Fruit fly (Drosophila melanogaster) whole organism, prepupa: Measurements from ENCODE around the gene karr.
A peak's percentile ranks its signal among the peaks of the same experiment; 100 is the strongest.

ENCODE experiments used
- Blimp-1 ChIP-seq: fragments of 200-800 bp; sonication (Bioruptor generic); optimal IDR thresholded peaks from 3 replicates; lab custom pipeline; 2017; ENCODE audit warnings: missing biosample characterization, missing genetic modification characterization, mild to moderate bottlenecking, moderate library complexity, missing genetic modification reagents
- CG10669 ChIP-seq: fragments of 200-800 bp; sonication (Bioruptor generic); optimal IDR thresholded peaks from 3 replicates; lab custom pipeline; 2018; ENCODE audit warnings: missing biosample characterization, mild to moderate bottlenecking, missing genetic modification characterization, moderate library complexity
- CG11762 ChIP-seq: fragments of 200-800 bp; sonication (Bioruptor generic); optimal IDR thresholded peaks from 3 replicates; lab custom pipeline; 2016; ENCODE audit warnings: missing biosample characterization, missing genetic modification characterization; ENCODE audit not compliant: insufficient read depth
- CG15336 ChIP-seq: fragments of 200-800 bp; sonication (Bioruptor generic); IDR thresholded peaks from 2 replicates; pipeline ENCODE4 v1.3.6; 2022; ENCODE audit warnings: missing biosample characterization, missing genetic modification characterization
- CG32006 ChIP-seq: fragments of 200-800 bp; sonication (Bioruptor generic); optimal IDR thresholded peaks from 3 replicates; lab custom pipeline; 2017; ENCODE audit warnings: missing biosample characterization, mild to moderate bottlenecking, missing genetic modification characterization
- CG34406 ChIP-seq: fragments of 200-800 bp; sonication (Bioruptor generic); optimal IDR thresholded peaks from 3 replicates; lab custom pipeline; 2016; ENCODE audit warnings: missing biosample characterization, missing genetic modification characterization
- CG3919 ChIP-seq: fragments of 200-800 bp; sonication (Bioruptor generic); optimal IDR thresholded peaks from 3 replicates; lab custom pipeline; 2016; ENCODE audit warnings: missing biosample characterization, missing genetic modification characterization
- CG6276 ChIP-seq: fragments of 200-800 bp; sonication (Bioruptor generic); optimal IDR thresholded peaks from 2 replicates; lab custom pipeline; 2017; ENCODE audit warnings: missing biosample characterization, mild to moderate bottlenecking, missing genetic modification characterization
- CG6792 ChIP-seq: fragments of 200-800 bp; sonication (Bioruptor generic); optimal IDR thresholded peaks from 3 replicates; lab custom pipeline; 2016; ENCODE audit warnings: missing biosample characterization, missing genetic modification characterization
- CG6808 ChIP-seq: fragments of 200-800 bp; sonication (Bioruptor generic); optimal IDR thresholded peaks from 3 replicates; lab custom pipeline; 2017; ENCODE audit warnings: missing biosample characterization, missing genetic modification characterization, mild to moderate bottlenecking, moderate library complexity, missing genetic modification reagents
- CG8319 ChIP-seq: fragments of 200-800 bp; sonication (Bioruptor generic); optimal IDR thresholded peaks from 3 replicates; lab custom pipeline; 2016; ENCODE audit warnings: missing biosample characterization, missing genetic modification characterization
- CG8632 ChIP-seq: fragments of 200-800 bp; sonication (Bioruptor generic); optimal IDR thresholded peaks from 3 replicates; lab custom pipeline; 2016; ENCODE audit warnings: missing biosample characterization, missing genetic modification characterization
- Eip75B ChIP-seq: fragments of 200-800 bp; sonication (Bioruptor generic); optimal IDR thresholded peaks from 3 replicates; lab custom pipeline; 2016; ENCODE audit warnings: missing biosample characterization, missing genetic modification characterization
- Eip78C ChIP-seq: fragments of 200-800 bp; sonication (Bioruptor generic); peaks from one replicate; lab custom pipeline; 2016; ENCODE audit warnings: missing biosample characterization, missing genetic modification characterization
- Eip93F ChIP-seq: fragments of 200-800 bp; sonication (Bioruptor generic); optimal IDR thresholded peaks from 2 replicates; lab custom pipeline; 2016; ENCODE audit warnings: missing biosample characterization, mild to moderate bottlenecking, missing genetic modification characterization
- Ets21C ChIP-seq: fragments of 200-800 bp; sonication (Bioruptor generic); optimal IDR thresholded peaks from 3 replicates; lab custom pipeline; 2016; ENCODE audit warnings: missing biosample characterization, missing genetic modification characterization
- Ets96B ChIP-seq: fragments of 200-800 bp; optimal IDR thresholded peaks from 2 replicates; lab custom pipeline; 2019; ENCODE audit warnings: missing biosample characterization, mild to moderate bottlenecking, missing genetic modification characterization, moderate library complexity
- Hr39 ChIP-seq: fragments of 200-800 bp; sonication (Bioruptor generic); optimal IDR thresholded peaks from 2 replicates; lab custom pipeline; 2016; ENCODE audit warnings: missing biosample characterization, missing genetic modification characterization
- Hr4 ChIP-seq: fragments of 200-800 bp; sonication (Bioruptor generic); optimal IDR thresholded peaks from 3 replicates; lab custom pipeline; 2016; ENCODE audit warnings: missing biosample characterization, missing genetic modification characterization
- OdsH ChIP-seq: fragments of 200-800 bp; sonication (Bioruptor generic); optimal IDR thresholded peaks from 3 replicates; lab custom pipeline; 2016; ENCODE audit warnings: missing biosample characterization, missing genetic modification characterization
- Smox ChIP-seq: fragments of 200-800 bp; sonication (Bioruptor generic); optimal IDR thresholded peaks from 3 replicates; lab custom pipeline; 2016; ENCODE audit warnings: missing biosample characterization, missing genetic modification characterization
- Sox102F ChIP-seq: fragments of 200-800 bp; sonication (Bioruptor generic); optimal IDR thresholded peaks from 2 replicates; lab custom pipeline; 2016; ENCODE audit warnings: missing biosample characterization, mild to moderate bottlenecking, missing genetic modification characterization
- Sox15 ChIP-seq: fragments of 200-800 bp; sonication (Bioruptor generic); optimal IDR thresholded peaks from 3 replicates; lab custom pipeline; 2016; ENCODE audit warnings: missing biosample characterization, missing genetic modification characterization
- achi ChIP-seq: fragments of 200-800 bp; sonication (Bioruptor generic); optimal IDR thresholded peaks from 3 replicates; lab custom pipeline; 2016; ENCODE audit warnings: missing biosample characterization, missing genetic modification characterization
- cyc ChIP-seq: fragments of 200-800 bp; sonication (Bioruptor generic); optimal IDR thresholded peaks from 3 replicates; lab custom pipeline; 2016; ENCODE audit warnings: missing biosample characterization, missing genetic modification characterization
- dac ChIP-seq: fragments of 200-800 bp; sonication (Bioruptor generic); optimal IDR thresholded peaks from 2 replicates; lab custom pipeline; 2017; ENCODE audit warnings: missing biosample characterization, mild to moderate bottlenecking, missing genetic modification characterization
- eg ChIP-seq: fragments of 200-800 bp; sonication (Bioruptor generic); IDR thresholded peaks from 3 replicates; pipeline ENCODE4 v1.3.6; 2022; ENCODE audit warnings: missing biosample characterization, missing genetic modification characterization
- lz ChIP-seq: fragments of 200-800 bp; sonication (Bioruptor generic); optimal IDR thresholded peaks from 3 replicates; lab custom pipeline; 2016; ENCODE audit warnings: missing biosample characterization, missing genetic modification characterization
- net ChIP-seq: fragments of 200-800 bp; sonication (Bioruptor generic); optimal IDR thresholded peaks from 3 replicates; lab custom pipeline; 2016; ENCODE audit warnings: missing biosample characterization, missing genetic modification characterization
- pdm3 ChIP-seq: fragments of 200-800 bp; sonication (Bioruptor generic); optimal IDR thresholded peaks from 3 replicates; lab custom pipeline; 2016; ENCODE audit warnings: missing biosample characterization, missing genetic modification characterization
- salr ChIP-seq, 2 experiments: fragments of 200-800 bp; sonication (Bioruptor generic); optimal IDR thresholded peaks; 3 replicates each; lab custom pipeline; 2016 to 2018; ENCODE audit warnings: missing biosample characterization in 2 of 2, missing genetic modification characterization in 2 of 2, mild to moderate bottlenecking in 1 of 2
- spab ChIP-seq: fragments of 200-800 bp; sonication (Bioruptor generic); optimal IDR thresholded peaks from 2 replicates; lab custom pipeline; 2017; ENCODE audit warnings: missing biosample characterization, mild to moderate bottlenecking, missing genetic modification characterization, missing genetic modification reagents
- ss ChIP-seq, 2 experiments: fragments of 200-800 bp; sonication (Bioruptor generic); optimal IDR thresholded peaks; 2 replicates in 1 of 2; 3 replicates in 1 of 2; lab custom pipeline; 2017 to 2018; ENCODE audit warnings: mild to moderate bottlenecking in 2 of 2, missing biosample characterization in 2 of 2, missing genetic modification characterization in 2 of 2, moderate library complexity in 1 of 2
- svp ChIP-seq: fragments of 200-800 bp; sonication (Bioruptor generic); peaks from one replicate; lab custom pipeline; 2016; ENCODE audit warnings: missing biosample characterization, missing genetic modification characterization
- topi ChIP-seq: fragments of 200-800 bp; sonication (Bioruptor generic); optimal IDR thresholded peaks from 3 replicates; lab custom pipeline; 2016; ENCODE audit warnings: missing biosample characterization, missing genetic modification characterization
- vri ChIP-seq: fragments of 200-800 bp; sonication (Bioruptor generic); optimal IDR thresholded peaks from 3 replicates; lab custom pipeline; 2016; ENCODE audit warnings: missing biosample characterization, mild to moderate bottlenecking, missing genetic modification characterization

Gene karr

dm6 chrX:20158943-20159385, 48.6 kb upstream of the karr start (continued):
- TF ChIP-seq Smox (GFP tag; lab: Kevin White, UChicago), result no peak
- TF ChIP-seq Ets21C (GFP tag; lab: Kevin White, UChicago), result no peak
- TF ChIP-seq Sox102F, result no peak
- TF ChIP-seq Eip75B (GFP tag; lab: Kevin White, UChicago), result peak; percentile 28
- TF ChIP-seq OdsH (GFP tag; lab: Kevin White, UChicago), result no peak
- no peak for TF ChIP-seq achi (GFP tag; lab: Kevin White, UChicago)
- no peak for TF ChIP-seq spab (GFP tag; lab: Kevin White, UChicago)
- TF ChIP-seq CG15336 (GFP tag; lab: Robert Waterston, UW), result peak; percentile 43; the same call in 1 of the 2 replicates
- TF ChIP-seq Sox15 (GFP tag; lab: Kevin White, UChicago), result no peak
- TF ChIP-seq Eip78C (GFP tag; lab: Kevin White, UChicago), result peak; percentile 52
- TF ChIP-seq eg (GFP tag; lab: Robert Waterston, UW), result peak; percentile 75
- no peak for TF ChIP-seq lz (GFP tag; lab: Kevin White, UChicago)
- TF ChIP-seq topi (GFP tag; lab: Kevin White, UChicago), result peak; percentile 46
- TF ChIP-seq ss (GFP tag; optimal IDR thresholded peaks at IDR 0.05; lab: Kevin White, UChicago), result peak; percentile 38 to 70
- peak; percentile 63 for TF ChIP-seq vri (GFP tag; lab: Kevin White, UChicago)
- TF ChIP-seq Eip93F, result no peak
- peak; percentile 16 for TF ChIP-seq Blimp-1 (GFP tag; lab: Kevin White, UChicago)
- no peak for TF ChIP-seq cyc (GFP tag; lab: Kevin White, UChicago)
- TF ChIP-seq CG6808 (GFP tag; lab: Kevin White, UChicago), result peak; percentile 18
- no peak for TF ChIP-seq Hr39
- no peak for TF ChIP-seq CG11762
- TF ChIP-seq pdm3 (GFP tag; lab: Kevin White, UChicago), result no peak
- TF ChIP-seq Ets96B, result peak; percentile 29
- TF ChIP-seq net (GFP tag; lab: Kevin White, UChicago), result peak; percentile 26
- TF ChIP-seq salr (GFP tag; optimal IDR thresholded peaks at IDR 0.05; lab: Kevin White, UChicago), result peak in 1 of 2 experiments; percentile 16

dm6 chrX:20158491-20158890, 48.1 kb upstream of the karr start:
- TF ChIP-seq CG34406 (GFP tag; lab: Kevin White, UChicago), result no peak
- TF ChIP-seq CG6808 (GFP tag; lab: Kevin White, UChicago), result no peak
- TF ChIP-seq CG8632 (GFP tag; lab: Kevin White, UChicago), result no peak
- no peak for TF ChIP-seq CG3919
- TF ChIP-seq Hr4 (GFP tag; lab: Kevin White, UChicago), result no peak
- TF ChIP-seq CG8319 (GFP tag; lab: Kevin White, UChicago), result no peak
- no peak for TF ChIP-seq dac (GFP tag; lab: Kevin White, UChicago)
- TF ChIP-seq Sox15 (GFP tag; lab: Kevin White, UChicago), result no peak
- no peak for TF ChIP-seq CG6792 (GFP tag; lab: Kevin White, UChicago)
- no peak for TF ChIP-seq vri (GFP tag; lab: Kevin White, UChicago)
- TF ChIP-seq topi (GFP tag; lab: Kevin White, UChicago), result no peak
- TF ChIP-seq CG6276 (GFP tag; lab: Kevin White, UChicago), result no peak
- TF ChIP-seq achi (GFP tag; lab: Kevin White, UChicago), result no peak
- TF ChIP-seq OdsH (GFP tag; lab: Kevin White, UChicago), result no peak
- TF ChIP-seq CG10669 (GFP tag; lab: Kevin White, UChicago), result no peak

dm6 chrX:20155947-20156346, 45.6 kb upstream of the karr start:
- TF ChIP-seq CG6276 (GFP tag; lab: Kevin White, UChicago) (no peak), svp (no peak), CG15336 (GFP tag; lab: Robert Waterston, UW) (no peak), CG32006 (GFP tag; lab: Kevin White, UChicago) (no peak)
